Fruit fly (Drosophila melanogaster) whole organism: ENCODE data around the gene CG34117.

Experiments
- CG8478 ChIP-seq: fragments of >200 bp; optimal IDR thresholded peaks from 2 replicates; lab custom pipeline; 2018; ENCODE audit warnings: inconsistent platforms
- pan ChIP-seq: fragments of >200 bp; optimal IDR thresholded peaks from 2 replicates; lab custom pipeline; 2017
- psq ChIP-seq: fragments of >200 bp; optimal IDR thresholded peaks from 2 replicates; lab custom pipeline; 2017
- usp ChIP-seq: fragments of >200 bp; optimal IDR thresholded peaks from 2 replicates; lab custom pipeline; 2017; ENCODE audit warnings: missing biosample characterization, missing genetic modification characterization, mixed read lengths

- TF ChIP-seq pan (lab: Kevin White, UChicago) = no peak
- no peak for TF ChIP-seq usp (GFP tag; lab: Kevin White, UChicago)
- TF ChIP-seq psq (lab: Kevin White, UChicago) = no peak
- no peak for TF ChIP-seq CG8478 (lab: Kevin White, UChicago)
Observed at dm6 chr3R:9424061-9424665, 24.3 kb upstream of the CG34117 start.
